Worm (Caenorhabditis elegans) whole organism, young adult: Measurements from ENCODE around the gene W10G11.3.
"Not testable (repeated sequence)": the region's sequence is repeated elsewhere in the genome, so short reads cannot be mapped to it uniquely, and the experiment has no call there.

Source experiments
- B0019.2 ChIP-seq: fragments of 200-800 bp; sonication (Bioruptor generic); conservative IDR thresholded peaks from 2 replicates; pipeline ENCODE4 v1.3.6; 2022; ENCODE audit warnings: missing genetic modification reagents, missing genetic modification characterization, missing compliant biosample characterization
- Y95B8A.8 ChIP-seq: fragments of 200-800 bp; sonication (Bioruptor generic); IDR thresholded peaks from 2 replicates; pipeline ENCODE4 v1.3.6; 2022; ENCODE audit warnings: missing genetic modification reagents, missing genetic modification characterization, missing compliant biosample characterization
- ama-1 ChIP-seq, 3 experiments: fragments of 150-350 bp in 1 of 3; sonication (generic microtip) in 2 of 3; optimal IDR thresholded peaks; 2 replicates each; lab custom pipeline; 2014 to 2018; ENCODE audit warnings: missing biosample characterization in 2 of 3, missing genetic modification characterization in 2 of 3, missing genetic modification reagents in 2 of 3
- aptf-2 ChIP-seq: fragments of 200-800 bp; sonication (Bioruptor generic); conservative IDR thresholded peaks from 2 replicates; pipeline ENCODE4 v1.3.6; 2022; ENCODE audit warnings: missing genetic modification reagents, missing genetic modification characterization, missing compliant biosample characterization
- dpl-1 ChIP-seq: fragments of 150-350 bp; optimal IDR thresholded peaks from 2 replicates; lab custom pipeline; 2014; ENCODE audit warnings: missing biosample characterization, missing genetic modification reagents, missing genetic modification characterization
- hmg-20 ChIP-seq: fragments of 200-800 bp; sonication (Bioruptor generic); IDR thresholded peaks from 2 replicates; pipeline ENCODE4 v1.3.6; 2022; ENCODE audit warnings: missing genetic modification reagents, missing genetic modification characterization, missing compliant biosample characterization
- pbrm-1 ChIP-seq: fragments of 200-800 bp; sonication (Bioruptor generic); IDR thresholded peaks from 2 replicates; pipeline ENCODE4 v1.3.6; 2022; ENCODE audit warnings: missing genetic modification reagents, missing genetic modification characterization, missing compliant biosample characterization
- sptf-2 ChIP-seq: fragments of 200-800 bp; sonication (Bioruptor generic); optimal IDR thresholded peaks from 2 replicates; lab custom pipeline; 2018; ENCODE audit warnings: mild to moderate bottlenecking, missing genetic modification characterization, missing compliant biosample characterization

DNA sequence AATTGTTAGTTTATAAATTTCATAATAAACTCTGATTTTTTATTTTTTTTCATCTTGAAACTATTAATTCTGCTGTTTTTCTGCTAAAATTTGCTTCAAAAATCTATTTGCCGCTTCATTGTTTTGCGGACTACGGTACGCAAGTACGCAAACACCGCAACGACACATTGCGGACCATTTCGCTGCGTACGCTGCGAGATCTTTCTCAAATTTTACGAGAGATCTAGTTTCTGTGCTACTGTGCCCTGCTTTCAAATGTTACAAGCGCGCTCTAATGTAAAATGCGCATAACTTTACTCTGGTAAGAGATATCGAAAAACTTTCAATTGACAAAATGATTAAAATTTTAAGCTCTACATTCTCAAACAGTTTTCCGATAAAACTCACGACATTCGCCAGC is 38.8 kb downstream of the W10G11.3 start:
- TF ChIP-seq ama-1 (optimal IDR thresholded peaks at IDR 0.05; lab: Kevin White, UChicago); ama-1 (GFP tag; optimal IDR thresholded peaks at IDR 0.05; lab: Kevin White, UChicago); aptf-2; Y95B8A.8 (GFP tag; lab: Robert Waterston, UW); hmg-20 (GFP tag; lab: Robert Waterston, UW); dpl-1; sptf-2 (GFP tag; lab: Kevin White, UChicago): not testable (repeated sequence)
- TF ChIP-seq B0019.2 (GFP tag; lab: Robert Waterston, UW) (peak; percentile 51; the same call in 1 of the 2 replicates), pbrm-1 (GFP tag; lab: Robert Waterston, UW) (peak; percentile 74; the same call in 1 of the 2 replicates)
